Worm (Caenorhabditis elegans) whole organism, young adult: ENCODE data around the gene smg-3.

ENCODE experiments used
- B0035.1 ChIP-seq: sonication (generic microtip); optimal IDR thresholded peaks from 2 replicates; lab custom pipeline; 2016; ENCODE audit warnings: missing genetic modification characterization, mild to moderate bottlenecking, missing compliant biosample characterization, missing genotype, missing genetic modification reagents
- B0336.3 ChIP-seq: fragments of 200-800 bp; sonication (Bioruptor generic); IDR thresholded peaks from 2 replicates; pipeline ENCODE4 v1.3.6; 2022; ENCODE audit warnings: missing genetic modification characterization, missing compliant biosample characterization
- C06A6.2 ChIP-seq: fragments of 200-800 bp; sonication (Bioruptor generic); conservative IDR thresholded peaks from 2 replicates; pipeline ENCODE4 v1.3.6; 2022; ENCODE audit warnings: missing genetic modification characterization, missing compliant biosample characterization
- F10E7.11 ChIP-seq: sonication (generic microtip); optimal IDR thresholded peaks from 2 replicates; lab custom pipeline; 2017; ENCODE audit warnings: mild to moderate bottlenecking, missing genetic modification characterization, moderate library complexity, missing compliant biosample characterization
- F22D6.2 ChIP-seq: sonication (generic microtip); optimal IDR thresholded peaks from 2 replicates; lab custom pipeline; 2016; ENCODE audit warnings: mild to moderate bottlenecking, missing genetic modification characterization, missing compliant biosample characterization
- F39B2.1 ChIP-seq: fragments of 200-800 bp; sonication (Bioruptor generic); IDR thresholded peaks from 2 replicates; pipeline ENCODE4 v1.3.6; 2022; ENCODE audit warnings: missing genetic modification reagents, missing genetic modification characterization, missing compliant biosample characterization
- F57C9.4 ChIP-seq: sonication (generic microtip); optimal IDR thresholded peaks from 2 replicates; lab custom pipeline; 2017; ENCODE audit warnings: mild to moderate bottlenecking, missing genetic modification characterization, missing compliant biosample characterization
- Y67H2A.10 ChIP-seq: fragments of 200-800 bp; sonication (Bioruptor generic); conservative IDR thresholded peaks from 2 replicates; pipeline ENCODE4 v1.3.6; 2022; ENCODE audit warnings: missing genetic modification reagents, missing genetic modification characterization, missing compliant biosample characterization
- ama-1 ChIP-seq, 3 experiments: fragments of 150-350 bp in 1 of 3; sonication (generic microtip) in 2 of 3; optimal IDR thresholded peaks; 2 replicates each; lab custom pipeline; 2014 to 2018; ENCODE audit warnings: missing biosample characterization in 2 of 3, missing genetic modification characterization in 2 of 3, missing genetic modification reagents in 2 of 3
- aptf-2 ChIP-seq: fragments of 200-800 bp; sonication (Bioruptor generic); conservative IDR thresholded peaks from 2 replicates; pipeline ENCODE4 v1.3.6; 2022; ENCODE audit warnings: missing genetic modification reagents, missing genetic modification characterization, missing compliant biosample characterization
- atf-7 ChIP-seq: sonication (generic microtip); optimal IDR thresholded peaks from 2 replicates; lab custom pipeline; 2017; ENCODE audit warnings: mild to moderate bottlenecking, missing genetic modification characterization, missing compliant biosample characterization
- cebp-1 ChIP-seq, 2 experiments: fragments of 200-800 bp in 1 of 2; sonication (Bioruptor generic) in 1 of 2; sonication (generic microtip) in 1 of 2; IDR thresholded peaks in 1 of 2; optimal IDR thresholded peaks in 1 of 2; 2 replicates each; pipeline versions ENCODE4 v1.3.6 to Lab custom; 2017 to 2022; ENCODE audit warnings: missing compliant biosample characterization in 2 of 2, missing genetic modification characterization in 2 of 2, mild to moderate bottlenecking in 1 of 2, missing genetic modification reagents in 1 of 2, moderate library complexity in 1 of 2
- cebp-2 ChIP-seq: fragments of 200-800 bp; sonication (Bioruptor generic); IDR thresholded peaks from 2 replicates; pipeline ENCODE4 v1.3.6; 2022; ENCODE audit warnings: missing genetic modification characterization, missing compliant biosample characterization
- ceh-40 ChIP-seq: fragments of 200-800 bp; sonication (Bioruptor generic); IDR thresholded peaks from 2 replicates; pipeline ENCODE4 v1.3.6; 2022; ENCODE audit warnings: missing genetic modification characterization, missing compliant biosample characterization
- chd-7 ChIP-seq: sonication (generic microtip); optimal IDR thresholded peaks from 2 replicates; lab custom pipeline; 2016; ENCODE audit warnings: mild to moderate bottlenecking, missing genetic modification characterization, moderate library complexity, missing compliant biosample characterization
- die-1 ChIP-seq: sonication (generic microtip); optimal IDR thresholded peaks from 2 replicates; lab custom pipeline; 2016; ENCODE audit warnings: missing genotype, mild to moderate bottlenecking, missing genetic modification characterization, missing compliant biosample characterization
- dpff-1 ChIP-seq: sonication (generic microtip); optimal IDR thresholded peaks from 2 replicates; lab custom pipeline; 2017; ENCODE audit warnings: mild to moderate bottlenecking, missing genetic modification characterization, missing compliant biosample characterization
- egl-18 ChIP-seq: fragments of 200-800 bp; sonication (Bioruptor generic); IDR thresholded peaks from 2 replicates; pipeline ENCODE4 v1.3.6; 2022; ENCODE audit warnings: missing genetic modification reagents, missing genetic modification characterization, missing compliant biosample characterization
- egrh-3 ChIP-seq: fragments of 200-800 bp; sonication (Bioruptor generic); IDR thresholded peaks from 2 replicates; pipeline ENCODE4 v1.3.6; 2022; ENCODE audit warnings: missing genetic modification reagents, missing genetic modification characterization, missing compliant biosample characterization
- ekl-4 ChIP-seq: fragments of 200-800 bp; sonication (Bioruptor generic); IDR thresholded peaks from 2 replicates; pipeline ENCODE4 v1.3.6; 2022; ENCODE audit warnings: missing genetic modification reagents, missing genetic modification characterization, missing compliant biosample characterization
- gei-17 ChIP-seq: fragments of 200-800 bp; sonication (Bioruptor generic); optimal IDR thresholded peaks from 2 replicates; lab custom pipeline; 2018; ENCODE audit warnings: mild to moderate bottlenecking, missing genetic modification characterization, missing compliant biosample characterization
- hmg-1.2 ChIP-seq: fragments of 200-800 bp; sonication (Bioruptor generic); IDR thresholded peaks from 2 replicates; pipeline ENCODE4 v1.3.6; 2022; ENCODE audit warnings: missing genetic modification reagents, missing genetic modification characterization, missing compliant biosample characterization
- hsf-1 ChIP-seq: fragments of 200-800 bp; sonication (Bioruptor generic); IDR thresholded peaks from 2 replicates; pipeline ENCODE4 v1.3.6; 2022; ENCODE audit warnings: missing genetic modification reagents, missing genetic modification characterization, missing compliant biosample characterization
- lag-1 ChIP-seq: fragments of 200-800 bp; sonication (Bioruptor generic); IDR thresholded peaks from 2 replicates; pipeline ENCODE4 v1.3.6; 2022; ENCODE audit warnings: missing genetic modification reagents, missing genetic modification characterization, missing compliant biosample characterization
- lin-35 ChIP-seq, 3 experiments: fragments of 150-350 bp in 2 of 3; sonication (generic microtip) in 1 of 3; optimal IDR thresholded peaks; 2 replicates each; lab custom pipeline; 2014 to 2018; ENCODE audit warnings: missing biosample characterization in 3 of 3, missing genetic modification characterization in 3 of 3, missing genetic modification reagents in 3 of 3
- lin-54 ChIP-seq: fragments of 200-800 bp; sonication (Bioruptor generic); optimal IDR thresholded peaks from 2 replicates; lab custom pipeline; 2018; ENCODE audit warnings: mild to moderate bottlenecking, missing genetic modification characterization, missing compliant biosample characterization
- lsl-1 ChIP-seq: fragments of 200-800 bp; sonication (Bioruptor generic); optimal IDR thresholded peaks from 2 replicates; lab custom pipeline; 2018; ENCODE audit warnings: mild to moderate bottlenecking, missing genetic modification characterization, moderate library complexity, missing compliant biosample characterization
- madf-3 ChIP-seq: fragments of 200-800 bp; sonication (Bioruptor generic); IDR thresholded peaks from 2 replicates; pipeline ENCODE4 v1.3.6; 2022; ENCODE audit warnings: missing genetic modification reagents, missing genetic modification characterization, missing compliant biosample characterization
- madf-6 ChIP-seq: fragments of 200-800 bp; sonication (Bioruptor generic); IDR thresholded peaks from 2 replicates; pipeline ENCODE4 v1.3.6; 2022; ENCODE audit warnings: missing genetic modification reagents, missing genetic modification characterization, missing compliant biosample characterization
- mcd-1 ChIP-seq: fragments of 200-800 bp; sonication (Bioruptor generic); IDR thresholded peaks from 2 replicates; pipeline ENCODE4 v1.3.6; 2022; ENCODE audit warnings: missing genetic modification reagents, missing genetic modification characterization, missing compliant biosample characterization
- mel-28 ChIP-seq: sonication (generic microtip); optimal IDR thresholded peaks from 2 replicates; lab custom pipeline; 2016; ENCODE audit warnings: borderline replicate concordance, mild to moderate bottlenecking, missing genetic modification characterization, missing compliant biosample characterization
- nhr-179 ChIP-seq: sonication (generic microtip); optimal IDR thresholded peaks from 2 replicates; lab custom pipeline; 2016; ENCODE audit warnings: mild to moderate bottlenecking, missing genetic modification characterization, missing compliant biosample characterization
- nhr-80 ChIP-seq: sonication (generic microtip); optimal IDR thresholded peaks from 2 replicates; lab custom pipeline; 2016; ENCODE audit warnings: missing genetic modification characterization, missing compliant biosample characterization
- pbrm-1 ChIP-seq: fragments of 200-800 bp; sonication (Bioruptor generic); IDR thresholded peaks from 2 replicates; pipeline ENCODE4 v1.3.6; 2022; ENCODE audit warnings: missing genetic modification reagents, missing genetic modification characterization, missing compliant biosample characterization
- sdz-38 ChIP-seq: sonication (generic microtip); optimal IDR thresholded peaks from 2 replicates; lab custom pipeline; 2016; ENCODE audit warnings: missing genotype, missing genetic modification characterization, missing compliant biosample characterization
- sea-2 ChIP-seq: fragments of 200-800 bp; sonication (Bioruptor generic); IDR thresholded peaks from 2 replicates; pipeline ENCODE4 v1.3.6; 2022; ENCODE audit warnings: missing genetic modification characterization, missing compliant biosample characterization
- sptf-2 ChIP-seq: fragments of 200-800 bp; sonication (Bioruptor generic); optimal IDR thresholded peaks from 2 replicates; lab custom pipeline; 2018; ENCODE audit warnings: mild to moderate bottlenecking, missing genetic modification characterization, missing compliant biosample characterization
- tbp1 ChIP-seq: fragments of 200-800 bp; sonication (Bioruptor generic); optimal IDR thresholded peaks from 2 replicates; lab custom pipeline; 2018; ENCODE audit warnings: mild to moderate bottlenecking, missing genetic modification characterization, missing compliant biosample characterization
- unc-62 ChIP-seq: fragments of 150-350 bp; optimal IDR thresholded peaks from 2 replicates; lab custom pipeline; 2014; ENCODE audit warnings: missing biosample characterization, missing genetic modification reagents, missing genetic modification characterization
- zfh-2 ChIP-seq: fragments of 200-800 bp; sonication (Bioruptor generic); conservative IDR thresholded peaks from 2 replicates; pipeline ENCODE4 v1.3.6; 2022; ENCODE audit warnings: missing genetic modification reagents, missing genetic modification characterization, missing compliant biosample characterization
- ztf-18 ChIP-seq: sonication (generic microtip); optimal IDR thresholded peaks from 2 replicates; lab custom pipeline; 2016; ENCODE audit warnings: missing genotype, mild to moderate bottlenecking, missing genetic modification characterization, missing compliant biosample characterization
- ztf-22 ChIP-seq: fragments of 200-800 bp; sonication (Bioruptor generic); optimal IDR thresholded peaks from 2 replicates; lab custom pipeline; 2018; ENCODE audit warnings: mild to moderate bottlenecking, missing genetic modification characterization, moderate library complexity, missing compliant biosample characterization
- ztf-3 ChIP-seq: fragments of 200-800 bp; sonication (Bioruptor generic); optimal IDR thresholded peaks from 2 replicates; lab custom pipeline; 2018; ENCODE audit warnings: mild to moderate bottlenecking, missing genetic modification characterization, missing compliant biosample characterization
- ztf-6 ChIP-seq: fragments of 200-800 bp; sonication (Bioruptor generic); IDR thresholded peaks from 2 replicates; pipeline ENCODE4 v1.3.6; 2022; ENCODE audit warnings: missing genetic modification reagents, missing genetic modification characterization, missing compliant biosample characterization

Gene smg-3

DNA sequence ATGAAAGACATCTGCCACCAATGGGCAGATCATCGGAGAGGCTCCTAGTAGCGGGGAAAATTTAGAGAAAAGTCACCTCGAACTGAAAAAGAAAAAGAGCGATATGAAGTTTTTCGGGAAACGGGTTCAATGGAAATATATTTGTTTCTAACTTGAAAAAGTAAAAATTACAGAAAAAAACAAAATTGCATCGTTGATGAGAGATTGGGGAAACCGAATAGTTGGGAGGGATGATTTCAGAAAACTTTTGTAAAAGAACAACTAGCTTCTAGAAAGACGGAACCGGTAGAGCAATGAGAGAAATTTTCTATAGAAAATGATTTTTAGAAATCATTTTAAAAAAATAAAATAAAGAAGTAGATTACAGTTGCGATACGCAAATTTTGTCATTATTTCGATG lies 5.5 kb upstream of the smg-3 start:
- TF ChIP-seq gei-17: no peak
- TF ChIP-seq pbrm-1 (GFP tag; lab: Robert Waterston, UW): no peak
- no peak for TF ChIP-seq atf-7 (tag; lab: Kevin White, UChicago)
- TF ChIP-seq aptf-2 (GFP tag; lab: Robert Waterston, UW): no peak
- TF ChIP-seq mel-28: no peak
- no peak for TF ChIP-seq ekl-4 (GFP tag; lab: Robert Waterston, UW)

ce11 chrIV:6377335-6378069 lies 4.6 kb upstream of the smg-3 start:
- peak; percentile 61; the same call in 1 of the 2 replicates for TF ChIP-seq egrh-3
- no peak for TF ChIP-seq sea-2 (GFP tag; lab: Robert Waterston, UW)
- no peak for TF ChIP-seq B0336.3
- peak; percentile 88 for TF ChIP-seq zfh-2 (GFP tag; lab: Robert Waterston, UW)
- TF ChIP-seq ztf-3 (GFP tag; lab: Kevin White, UChicago): no peak
- no peak for TF ChIP-seq B0035.1 (tag; lab: Kevin White, UChicago)

- TF ChIP-seq die-1: no peak
- peak; percentile 94 for TF ChIP-seq mcd-1 (GFP tag; lab: Robert Waterston, UW)
- peak; percentile 52; the same call in 1 of the 2 replicates for TF ChIP-seq madf-6 (GFP tag; lab: Robert Waterston, UW)
- no peak for TF ChIP-seq hsf-1 (GFP tag; lab: Robert Waterston, UW)
- peak in 1 of 3 experiments; percentile 65 for TF ChIP-seq lin-35 (GFP tag; optimal IDR thresholded peaks at IDR 0.05; lab: Kevin White, UChicago)
- TF ChIP-seq unc-62: no peak
- TF ChIP-seq egl-18 (GFP tag; lab: Robert Waterston, UW): no peak
- no peak for TF ChIP-seq cebp-2 (GFP tag; lab: Robert Waterston, UW)
- TF ChIP-seq C06A6.2: no peak; the same call in 1 of the 2 replicates
- TF ChIP-seq dpff-1 (tag; lab: Kevin White, UChicago): no peak
- TF ChIP-seq hmg-1.2 (GFP tag; lab: Robert Waterston, UW): peak; percentile 59; the same call in 1 of the 2 replicates
- no peak for TF ChIP-seq ztf-6 (GFP tag; lab: Robert Waterston, UW)
- no peak for TF ChIP-seq F39B2.1 (GFP tag; lab: Robert Waterston, UW)
- peak; percentile 38 for TF ChIP-seq lsl-1 (GFP tag; lab: Kevin White, UChicago)
- TF ChIP-seq F10E7.11: no peak
- TF ChIP-seq sptf-2 (GFP tag; lab: Kevin White, UChicago): no peak
- no peak for TF ChIP-seq ztf-22 (GFP tag; lab: Kevin White, UChicago)
- no peak for TF ChIP-seq nhr-80 (tag; lab: Kevin White, UChicago)
- no peak for TF ChIP-seq lag-1 (GFP tag; lab: Robert Waterston, UW)
- TF ChIP-seq nhr-179 (tag; lab: Kevin White, UChicago): no peak
- no peak for TF ChIP-seq chd-7 (tag; lab: Kevin White, UChicago)
- TF ChIP-seq ztf-18 (tag; lab: Kevin White, UChicago): peak; percentile 3
- no peak for TF ChIP-seq F22D6.2 (tag; lab: Kevin White, UChicago)
- TF ChIP-seq atf-7 (tag; lab: Kevin White, UChicago): no peak
- no peak for TF ChIP-seq cebp-1 (GFP tag; IDR thresholded peaks at IDR 0.05; lab: Robert Waterston, UW)
- TF ChIP-seq cebp-1 (tag; optimal IDR thresholded peaks at IDR 0.05; lab: Kevin White, UChicago): no peak
- no peak for TF ChIP-seq gei-17
- no peak for TF ChIP-seq F57C9.4
- peak; percentile 79 for TF ChIP-seq lin-54 (GFP tag; lab: Kevin White, UChicago)
- TF ChIP-seq sdz-38 (tag; lab: Kevin White, UChicago): no peak
- TF ChIP-seq madf-3 (GFP tag; lab: Robert Waterston, UW): 0 out of 2 replicates have a peak, but pooled peaks have one; percentile 22
- no peak for TF ChIP-seq ceh-40
- TF ChIP-seq Y67H2A.10 (GFP tag; lab: Robert Waterston, UW): no peak
- TF ChIP-seq ama-1 (optimal IDR thresholded peaks at IDR 0.05; lab: Kevin White, UChicago): no peak
- TF ChIP-seq ama-1 (GFP tag; optimal IDR thresholded peaks at IDR 0.05; lab: Kevin White, UChicago): no peak
- TF ChIP-seq tbp1 (GFP tag; lab: Kevin White, UChicago): peak; percentile 50
These were observed 3.7 kb upstream of the smg-3 start, which contains the start of the genes hrpf-2 and bli-6 for ce11 chrIV:6376473-6377115. Gene hrpf-2 (minus strand): TSS chrIV:6376523. Gene bli-6 (plus strand): TSS chrIV:6377065.
